Fruit fly (Drosophila melanogaster) whole organism, embryonic: ENCODE measurements around the gene CG42579.
A peak's percentile ranks its signal among the peaks of the same experiment; 100 is the strongest.

Experiments
- Atf6 ChIP-seq: fragments of 200-800 bp; sonication (Bioruptor generic); IDR thresholded peaks from 2 replicates; pipeline ENCODE4 v1.3.6; 2022; ENCODE audit warnings: missing biosample characterization, missing genetic modification characterization
- B-H1 ChIP-seq: fragments of 200-800 bp; sonication (Bioruptor generic); IDR thresholded peaks from 3 replicates; pipeline ENCODE4 v1.3.6; 2022; ENCODE audit warnings: missing biosample characterization, missing genetic modification characterization
- Blimp-1 ChIP-seq: fragments of 200-800 bp; sonication (Bioruptor generic); optimal IDR thresholded peaks from 3 replicates; lab custom pipeline; 2018; ENCODE audit warnings: missing biosample characterization, missing genetic modification characterization, mild to moderate bottlenecking, moderate library complexity, missing genetic modification reagents
- CG11085 ChIP-seq: fragments of 200-800 bp; sonication (Bioruptor generic); IDR thresholded peaks from 2 replicates; pipeline ENCODE4 v1.3.6; 2022; ENCODE audit warnings: missing biosample characterization, missing genetic modification characterization
- CG12219 ChIP-seq: fragments of 200-800 bp; sonication (Bioruptor generic); optimal IDR thresholded peaks from 3 replicates; lab custom pipeline; 2018; ENCODE audit warnings: missing biosample characterization, mild to moderate bottlenecking, missing genetic modification characterization
- CG12391 ChIP-seq: fragments of 200-800 bp; sonication (Bioruptor generic); optimal IDR thresholded peaks from 3 replicates; lab custom pipeline; 2018; ENCODE audit warnings: missing biosample characterization, mild to moderate bottlenecking, missing genetic modification characterization, moderate library complexity
- CG12744 ChIP-seq: fragments of 200-800 bp; sonication (Bioruptor generic); optimal IDR thresholded peaks from 2 replicates; lab custom pipeline; 2016; ENCODE audit warnings: missing biosample characterization, missing genetic modification characterization
- CG16779 ChIP-seq: fragments of 200-800 bp; sonication (Bioruptor generic); IDR thresholded peaks from 2 replicates; pipeline ENCODE4 v1.3.6; 2022; ENCODE audit warnings: missing biosample characterization, missing genetic modification characterization
- CG17328 ChIP-seq: fragments of 200-800 bp; sonication (Bioruptor generic); IDR thresholded peaks from 2 replicates; pipeline ENCODE4 v1.3.6; 2022; ENCODE audit warnings: missing biosample characterization, missing genetic modification characterization
- CG31388 ChIP-seq: fragments of 200-800 bp; sonication (Bioruptor generic); optimal IDR thresholded peaks from 2 replicates; lab custom pipeline; 2016; ENCODE audit warnings: missing biosample characterization, missing genetic modification characterization
- CG32532 ChIP-seq: fragments of 200-800 bp; sonication (Bioruptor generic); IDR thresholded peaks from 2 replicates; pipeline ENCODE4 v1.3.6; 2022; ENCODE audit warnings: missing biosample characterization, missing genetic modification characterization
- CG32767 ChIP-seq: fragments of 200-800 bp; sonication (Bioruptor generic); IDR thresholded peaks from 2 replicates; pipeline ENCODE4 v1.3.6; 2022; ENCODE audit warnings: missing biosample characterization, missing genetic modification characterization
- CG33557 ChIP-seq: fragments of 200-800 bp; sonication (Bioruptor generic); optimal IDR thresholded peaks from 2 replicates; lab custom pipeline; 2019; ENCODE audit warnings: missing biosample characterization, mild to moderate bottlenecking, missing genetic modification characterization, moderate library complexity
- CG6813 ChIP-seq: fragments of 200-800 bp; sonication (Bioruptor generic); optimal IDR thresholded peaks from 2 replicates; lab custom pipeline; 2017; ENCODE audit warnings: missing biosample characterization, missing genetic modification characterization, mild to moderate bottlenecking, moderate library complexity, missing genetic modification reagents
- CG7786 ChIP-seq: fragments of 200-800 bp; sonication (Bioruptor generic); optimal IDR thresholded peaks from 2 replicates; lab custom pipeline; 2016; ENCODE audit warnings: missing biosample characterization, missing genetic modification characterization
- CG8765 ChIP-seq: fragments of 200-800 bp; sonication (Bioruptor generic); IDR thresholded peaks from 2 replicates; pipeline ENCODE4 v1.3.6; 2022; ENCODE audit warnings: missing biosample characterization, missing genetic modification characterization
- Dek ChIP-seq: fragments of 200-800 bp; sonication (Bioruptor generic); optimal IDR thresholded peaks from 3 replicates; lab custom pipeline; 2019; ENCODE audit warnings: missing biosample characterization, mild to moderate bottlenecking, missing genetic modification characterization, moderate library complexity
- Dfd ChIP-seq, 2 experiments: fragments of >200 bp; optimal IDR thresholded peaks; 2 replicates each; lab custom pipeline; 2017; ENCODE audit warnings: missing biosample characterization in 2 of 2, missing genetic modification characterization in 2 of 2
- Drgx ChIP-seq: fragments of 200-800 bp; sonication (Bioruptor generic); IDR thresholded peaks from 2 replicates; pipeline ENCODE4 v1.3.6; 2022; ENCODE audit warnings: missing biosample characterization, missing genetic modification characterization
- Eip74EF ChIP-seq, 2 experiments: fragments of 200-800 bp in 1 of 2; fragments of >200 bp in 1 of 2; sonication (Bioruptor generic) in 1 of 2; optimal IDR thresholded peaks; 2 replicates each; lab custom pipeline; 2017 to 2019; ENCODE audit warnings: missing biosample characterization in 2 of 2, missing genetic modification characterization in 2 of 2, mild to moderate bottlenecking in 1 of 2, moderate library complexity in 1 of 2
- Ets65A ChIP-seq: fragments of 200-800 bp; sonication (Bioruptor generic); peaks from one replicate; lab custom pipeline; 2016; ENCODE audit warnings: missing biosample characterization, missing genetic modification characterization
- Gsc ChIP-seq: fragments of 200-800 bp; sonication (Bioruptor generic); IDR thresholded peaks from 2 replicates; pipeline ENCODE4 v1.3.6; 2022; ENCODE audit warnings: missing biosample characterization, missing genetic modification characterization
- HLH3B ChIP-seq: fragments of 200-800 bp; sonication (Bioruptor generic); IDR thresholded peaks from 2 replicates; pipeline ENCODE4 v1.3.6; 2022; ENCODE audit warnings: missing biosample characterization, missing genetic modification characterization
- Hsf ChIP-seq: fragments of 200-800 bp; sonication (Bioruptor generic); optimal IDR thresholded peaks from 3 replicates; lab custom pipeline; 2016; ENCODE audit warnings: missing biosample characterization, missing genetic modification characterization
- MBD-R2 ChIP-seq: fragments of 200-800 bp; sonication (Bioruptor generic); IDR thresholded peaks from 2 replicates; pipeline ENCODE4 v1.3.6; 2022; ENCODE audit warnings: missing biosample characterization, missing genetic modification characterization
- Mad ChIP-seq: fragments of 200-800 bp; sonication (Bioruptor generic); optimal IDR thresholded peaks from 2 replicates; lab custom pipeline; 2016; ENCODE audit warnings: missing biosample characterization, missing genetic modification characterization
- Opbp ChIP-seq: fragments of 200-800 bp; sonication (Bioruptor generic); IDR thresholded peaks from 3 replicates; pipeline ENCODE4 v1.3.6; 2022; ENCODE audit warnings: missing biosample characterization, missing genetic modification characterization; ENCODE audit not compliant: partially characterized antibody
- Ravus ChIP-seq: fragments of 200-800 bp; sonication (Bioruptor generic); IDR thresholded peaks from 2 replicates; pipeline ENCODE4 v1.3.6; 2022; ENCODE audit warnings: missing biosample characterization, missing genetic modification characterization
- Scr ChIP-seq: fragments of 200-800 bp; sonication (Bioruptor generic); IDR thresholded peaks from 2 replicates; pipeline ENCODE4 v1.3.6; 2022; ENCODE audit warnings: missing biosample characterization, missing genetic modification characterization; ENCODE audit not compliant: partially characterized antibody
- Vsx1 ChIP-seq: fragments of 200-800 bp; sonication (Bioruptor generic); optimal IDR thresholded peaks from 2 replicates; lab custom pipeline; 2017; ENCODE audit warnings: missing biosample characterization, mild to moderate bottlenecking, missing genetic modification characterization, missing genetic modification reagents
- abd-A ChIP-seq: fragments of 200-800 bp; sonication (Bioruptor generic); optimal IDR thresholded peaks from 3 replicates; lab custom pipeline; 2019; ENCODE audit warnings: missing biosample characterization, mild to moderate bottlenecking, missing genetic modification characterization, moderate library complexity
- bigmax ChIP-seq: fragments of 200-800 bp; sonication (Bioruptor generic); optimal IDR thresholded peaks from 2 replicates; lab custom pipeline; 2018; ENCODE audit warnings: missing biosample characterization, mild to moderate bottlenecking, missing genetic modification characterization
- cas ChIP-seq: fragments of 200-800 bp; sonication (Bioruptor generic); IDR thresholded peaks from 2 replicates; pipeline ENCODE4 v1.3.6; 2022; ENCODE audit warnings: missing biosample characterization, missing genetic modification characterization
- ci ChIP-seq: fragments of 200-800 bp; sonication (Bioruptor generic); IDR thresholded peaks from 3 replicates; pipeline ENCODE4 v1.3.6; 2022; ENCODE audit warnings: missing biosample characterization, missing genetic modification characterization
- crol ChIP-seq: fragments of 200-800 bp; sonication (Bioruptor generic); IDR thresholded peaks from 2 replicates; pipeline ENCODE4 v1.3.6; 2022; ENCODE audit warnings: missing biosample characterization, missing genetic modification characterization
- dysf ChIP-seq: fragments of 200-800 bp; sonication (Bioruptor generic); IDR thresholded peaks from 3 replicates; pipeline ENCODE4 v1.3.6; 2022; ENCODE audit warnings: missing biosample characterization, missing genetic modification characterization
- esg ChIP-seq: fragments of 200-800 bp; sonication (Bioruptor generic); conservative IDR thresholded peaks from 2 replicates; pipeline ENCODE4 v1.3.6; 2022; ENCODE audit warnings: missing biosample characterization, missing genetic modification characterization
- gt ChIP-seq: fragments of 200-800 bp; sonication (Bioruptor generic); IDR thresholded peaks from 2 replicates; pipeline ENCODE4 v1.3.6; 2022; ENCODE audit warnings: missing biosample characterization, missing genetic modification characterization
- h ChIP-seq: fragments of >200 bp; optimal IDR thresholded peaks from 2 replicates; lab custom pipeline; 2017
- her ChIP-seq: fragments of 200-800 bp; sonication (Bioruptor generic); optimal IDR thresholded peaks from 2 replicates; lab custom pipeline; 2016; ENCODE audit warnings: missing biosample characterization, missing genetic modification characterization
- jing ChIP-seq: fragments of 200-800 bp; sonication (Bioruptor generic); optimal IDR thresholded peaks from 2 replicates; lab custom pipeline; 2018; ENCODE audit warnings: missing biosample characterization, mild to moderate bottlenecking, missing genetic modification characterization
- kni ChIP-seq: fragments of 200-800 bp; sonication (Bioruptor generic); optimal IDR thresholded peaks from 3 replicates; lab custom pipeline; 2017; ENCODE audit warnings: mild to moderate bottlenecking, missing biosample characterization, missing genetic modification reagents, missing genetic modification characterization
- mld ChIP-seq: fragments of 200-800 bp; sonication (Bioruptor generic); IDR thresholded peaks from 3 replicates; pipeline ENCODE4 v1.3.6; 2022; ENCODE audit warnings: missing biosample characterization, missing genetic modification characterization; ENCODE audit not compliant: partially characterized antibody
- nerfin-2 ChIP-seq: fragments of 200-800 bp; sonication (Bioruptor generic); IDR thresholded peaks from 2 replicates; pipeline ENCODE4 v1.3.6; 2022; ENCODE audit warnings: missing biosample characterization, missing genetic modification characterization; ENCODE audit not compliant: partially characterized antibody
- nom ChIP-seq: fragments of 200-800 bp; sonication (Bioruptor generic); optimal IDR thresholded peaks from 2 replicates; lab custom pipeline; 2017; ENCODE audit warnings: missing biosample characterization, missing genetic modification characterization, mild to moderate bottlenecking, moderate library complexity, missing genetic modification reagents
- pho ChIP-seq: fragments of 200-800 bp; sonication (Bioruptor generic); optimal IDR thresholded peaks from 2 replicates; lab custom pipeline; 2016; ENCODE audit warnings: missing biosample characterization, missing genetic modification characterization
- rib ChIP-seq: fragments of 200-800 bp; sonication (Bioruptor generic); IDR thresholded peaks from 2 replicates; pipeline ENCODE4 v1.3.6; 2022; ENCODE audit warnings: missing biosample characterization, missing genetic modification characterization
- schlank ChIP-seq: fragments of 200-800 bp; sonication (Bioruptor generic); optimal IDR thresholded peaks from 2 replicates; lab custom pipeline; 2018; ENCODE audit warnings: missing biosample characterization, mild to moderate bottlenecking, missing genetic modification characterization
- sisA ChIP-seq: fragments of 200-800 bp; sonication (Bioruptor generic); IDR thresholded peaks from 2 replicates; pipeline ENCODE4 v1.3.6; 2022; ENCODE audit warnings: missing biosample characterization, missing genetic modification characterization
- slou ChIP-seq: fragments of 200-800 bp; sonication (Bioruptor generic); optimal IDR thresholded peaks from 3 replicates; lab custom pipeline; 2016; ENCODE audit warnings: missing biosample characterization, missing genetic modification characterization
- sna ChIP-seq: fragments of 200-800 bp; sonication (Bioruptor generic); IDR thresholded peaks from 2 replicates; pipeline ENCODE4 v1.3.6; 2022; ENCODE audit warnings: missing biosample characterization, missing genetic modification characterization; ENCODE audit not compliant: partially characterized antibody
- wor ChIP-seq: fragments of 200-800 bp; sonication (Bioruptor generic); IDR thresholded peaks from 2 replicates; pipeline ENCODE4 v1.3.6; 2022; ENCODE audit warnings: missing biosample characterization, missing genetic modification characterization

CG42579 gene

dm6 chrX:20480382-20480781, 47.0 kb upstream of the CG42579 start (continued):
- peak; percentile 24 for TF ChIP-seq schlank (tag; lab: Kevin White, UChicago)
- no peak for TF ChIP-seq Blimp-1 (GFP tag; lab: Kevin White, UChicago)
- TF ChIP-seq CG6813 (GFP tag; lab: Kevin White, UChicago) = peak; percentile 69
- peak; percentile 60; the same call in 2 of the 3 replicates for TF ChIP-seq dysf
- no peak for TF ChIP-seq mld
- TF ChIP-seq cas (GFP tag; lab: Robert Waterston, UW) = no peak
- TF ChIP-seq slou (GFP tag; lab: Kevin White, UChicago) = peak; percentile 64
- peak; percentile 91 for TF ChIP-seq ci (GFP tag; lab: Robert Waterston, UW)
- TF ChIP-seq abd-A = no peak
- no peak for TF ChIP-seq CG8765 (GFP tag; lab: Robert Waterston, UW)
- TF ChIP-seq her (GFP tag; lab: Kevin White, UChicago) = peak; percentile 65
- peak; percentile 70 for TF ChIP-seq CG12219 (GFP tag; lab: Kevin White, UChicago)
- no peak for TF ChIP-seq kni
- no peak for TF ChIP-seq nerfin-2 (GFP tag; lab: Robert Waterston, UW)
- no peak for TF ChIP-seq bigmax (GFP tag; lab: Kevin White, UChicago)
- no peak for TF ChIP-seq sna (GFP tag; lab: Robert Waterston, UW)
- TF ChIP-seq B-H1 = peak; percentile 58
- no peak for TF ChIP-seq CG16779
- TF ChIP-seq Scr = no peak
- peak; percentile 64 for TF ChIP-seq CG32767 (GFP tag; lab: Robert Waterston, UW)
- TF ChIP-seq esg (GFP tag; lab: Robert Waterston, UW) = peak; percentile 71
- TF ChIP-seq rib = no peak
- TF ChIP-seq MBD-R2 (GFP tag; lab: Robert Waterston, UW) = peak; percentile 31; the same call in 1 of the 2 replicates
- TF ChIP-seq CG12744 (GFP tag; lab: Kevin White, UChicago) = peak; percentile 56
- peak; percentile 59 for TF ChIP-seq Mad (GFP tag; lab: Kevin White, UChicago)
- no peak for TF ChIP-seq Eip74EF (GFP tag; optimal IDR thresholded peaks at IDR 0.05; lab: Kevin White, UChicago)
- peak; percentile 60 for TF ChIP-seq jing (GFP tag; lab: Kevin White, UChicago)
- peak; percentile 3 for TF ChIP-seq CG31388
- TF ChIP-seq HLH3B = peak; percentile 53
- TF ChIP-seq CG7786 (GFP tag; lab: Kevin White, UChicago) = peak; percentile 79
- no peak for TF ChIP-seq Dfd (GFP tag; optimal IDR thresholded peaks at IDR 0.05; lab: Kevin White, UChicago)
- TF ChIP-seq Drgx (GFP tag; lab: Robert Waterston, UW) = peak; percentile 66
- TF ChIP-seq Dek (tag; lab: Kevin White, UChicago) = no peak
- no peak for TF ChIP-seq CG11085 (GFP tag; lab: Robert Waterston, UW)
- TF ChIP-seq nom (GFP tag; lab: Kevin White, UChicago) = no peak
- TF ChIP-seq wor (GFP tag; lab: Robert Waterston, UW) = peak; percentile 37; the same call in 1 of the 2 replicates
- TF ChIP-seq CG32532 (GFP tag; lab: Robert Waterston, UW) = no peak
- peak; percentile 70 for TF ChIP-seq sisA
- no peak for TF ChIP-seq gt (GFP tag; lab: Robert Waterston, UW)
- peak; percentile 76 for TF ChIP-seq Hsf (GFP tag; lab: Kevin White, UChicago)
- TF ChIP-seq crol (GFP tag; lab: Robert Waterston, UW) = 0 out of 2 replicates have a peak, but pooled peaks have one; percentile 21
- TF ChIP-seq Opbp (GFP tag; lab: Robert Waterston, UW) = no peak
- TF ChIP-seq Atf6 (GFP tag; lab: Robert Waterston, UW) = peak; percentile 77
- peak; percentile 92 for TF ChIP-seq Ets65A (GFP tag; lab: Kevin White, UChicago)
- no peak for TF ChIP-seq Ravus (GFP tag; lab: Robert Waterston, UW)
- TF ChIP-seq Vsx1 (GFP tag; lab: Kevin White, UChicago) = no peak
- TF ChIP-seq CG12391 = peak; percentile 72
- TF ChIP-seq Gsc (GFP tag; lab: Robert Waterston, UW) = no peak
- TF ChIP-seq CG17328 (GFP tag; lab: Robert Waterston, UW) = peak; percentile 76
- no peak for TF ChIP-seq h
- peak; percentile 67 for TF ChIP-seq pho (GFP tag; lab: Kevin White, UChicago)
- TF ChIP-seq CG33557 (GFP tag; lab: Kevin White, UChicago) = no peak
